Worm (Caenorhabditis elegans): ENCODE measurements around the gene ztf-13.

ztf-13 gene

DNA sequence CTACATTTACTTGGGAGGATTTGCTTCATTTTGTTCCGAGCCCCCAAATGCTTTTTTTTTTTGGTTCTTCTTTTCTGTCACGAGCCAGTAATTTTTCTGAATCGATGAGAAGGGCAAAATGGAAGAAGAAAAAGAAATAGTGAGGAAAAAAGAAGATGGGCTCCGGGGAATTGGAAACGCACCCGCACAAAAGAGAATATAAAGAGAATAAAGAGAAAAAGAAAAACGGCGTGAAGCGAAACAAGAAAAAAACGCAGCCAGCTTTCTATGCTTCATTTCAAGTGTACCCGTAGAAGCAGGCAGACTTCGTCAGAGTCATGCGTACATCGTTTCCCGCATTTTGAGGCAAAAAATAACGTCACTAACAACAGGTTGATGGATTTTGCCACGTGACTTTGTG is 9.1 kb upstream of the ztf-13 start:
- TF ChIP-seq attf-5 (GFP tag; optimal IDR thresholded peaks at IDR 0.05) (no peak), ZK185.1 (tag; optimal IDR thresholded peaks at IDR 0.05; ENCODE audit: poor library complexity, severe bottlenecking) (peak; percentile 37), Y95B8A.8 (GFP tag; IDR thresholded peaks at IDR 0.05) (no peak), gei-17 (GFP tag; optimal IDR thresholded peaks at IDR 0.05) (no peak), B0035.1 (tag; optimal IDR thresholded peaks at IDR 0.05) (no peak), ceh-91 (GFP tag; IDR thresholded peaks at IDR 0.05) (no peak), ama-1 (optimal IDR thresholded peaks at IDR 0.05) (no peak), ama-1 (GFP tag; optimal IDR thresholded peaks at IDR 0.05) (no peak), lin-35 (GFP tag; optimal IDR thresholded peaks at IDR 0.05) (peak in 1 of 3 experiments; percentile 47)

DNA sequence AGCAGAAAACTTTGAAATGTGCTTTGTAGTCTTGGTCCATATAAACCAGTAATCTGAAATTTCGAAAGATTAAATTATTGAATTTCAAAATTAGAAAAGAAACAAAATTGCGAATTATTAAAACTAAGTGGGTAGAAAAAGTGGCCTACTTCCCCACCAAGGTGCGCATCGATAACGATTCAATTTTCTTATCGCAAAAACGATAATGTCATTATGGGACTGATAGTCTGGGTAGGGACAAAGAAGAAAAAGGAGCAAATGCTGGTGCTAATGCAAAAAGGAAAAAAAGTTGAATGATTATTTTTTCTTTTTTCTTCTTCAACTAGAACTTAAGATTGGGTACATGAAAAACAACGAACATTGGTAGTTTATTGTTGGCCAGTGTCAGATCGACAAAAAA is 8.6 kb upstream of the ztf-13 start, which contains the start of gene gpcp-1:
Gene gpcp-1, minus strand, starts transcription at position 53 of the 400 bp plus-strand sequence.
- TF ChIP-seq ZK185.1 (tag; optimal IDR thresholded peaks at IDR 0.05; ENCODE audit: poor library complexity, severe bottlenecking) = no peak
- no peak for TF ChIP-seq gei-17 (GFP tag; optimal IDR thresholded peaks at IDR 0.05)
- no peak for TF ChIP-seq lag-1 (GFP tag; IDR thresholded peaks at IDR 0.05)
- 0 out of 2 replicates have a peak, but pooled peaks have one; percentile 22 for TF ChIP-seq dox-1 (GFP tag; IDR thresholded peaks at IDR 0.05)
- no peak for TF ChIP-seq nfyb-1 (GFP tag; IDR thresholded peaks at IDR 0.05)
- no peak for TF ChIP-seq hlh-26 (GFP tag; conservative IDR thresholded peaks at IDR 0.05)
- no peak for TF ChIP-seq attf-5 (GFP tag; optimal IDR thresholded peaks at IDR 0.05)
- no peak for TF ChIP-seq F23B12.7 (tag; optimal IDR thresholded peaks at IDR 0.05; ENCODE audit: insufficient read depth)
- no peak for TF ChIP-seq hrde-1 (tag; optimal IDR thresholded peaks at IDR 0.05; ENCODE audit: borderline replicate concordance)
- peak; percentile 66 for TF ChIP-seq nhr-80 (tag; optimal IDR thresholded peaks at IDR 0.05)
- TF ChIP-seq mcd-1 (GFP tag; IDR thresholded peaks at IDR 0.05) = no peak
- TF ChIP-seq ceh-100 (GFP tag; IDR thresholded peaks at IDR 0.05) = no peak
- TF ChIP-seq let-526 (GFP tag; IDR thresholded peaks at IDR 0.05) = no peak
- no peak for TF ChIP-seq ztf-28 (GFP tag; IDR thresholded peaks at IDR 0.05)
- TF ChIP-seq snpc-1.3 (tag; optimal IDR thresholded peaks at IDR 0.05; ENCODE audit: insufficient read depth) = no peak

DNA sequence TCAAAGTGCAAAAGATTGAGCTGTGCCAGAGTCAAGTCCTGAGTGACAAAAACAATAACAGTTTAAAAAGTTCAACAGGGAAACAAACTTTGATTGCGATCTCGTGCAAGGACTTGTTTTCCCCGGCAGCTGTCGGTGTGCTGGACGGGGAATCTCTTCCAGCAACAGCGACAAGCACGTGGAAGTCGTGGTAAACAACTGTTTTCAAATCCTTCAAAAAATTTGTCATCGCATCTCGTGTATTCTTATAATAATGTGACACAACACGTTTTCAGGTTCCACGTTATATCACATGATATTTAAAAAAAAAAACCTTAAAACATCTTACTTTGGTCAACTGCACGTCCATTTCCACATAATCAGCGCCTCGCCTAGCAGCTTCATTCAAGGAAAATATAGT is 6.6 kb upstream of the ztf-13 start:
- no peak for TF ChIP-seq Y67H2A.10 (GFP tag; conservative IDR thresholded peaks at IDR 0.05)
- no peak for TF ChIP-seq cebp-1 (GFP tag; IDR thresholded peaks at IDR 0.05)
- TF ChIP-seq cebp-1 (tag; optimal IDR thresholded peaks at IDR 0.05) = peak; percentile 47
- TF ChIP-seq atf-7 (tag; optimal IDR thresholded peaks at IDR 0.05) = no peak
- 0 out of 2 replicates have a peak, but pooled peaks have one; percentile 28 for TF ChIP-seq zfh-2 (GFP tag; conservative IDR thresholded peaks at IDR 0.05)
- 0 out of 2 replicates have a peak, but pooled peaks have one; percentile 18 for TF ChIP-seq hsf-1 (GFP tag; IDR thresholded peaks at IDR 0.05)

DNA sequence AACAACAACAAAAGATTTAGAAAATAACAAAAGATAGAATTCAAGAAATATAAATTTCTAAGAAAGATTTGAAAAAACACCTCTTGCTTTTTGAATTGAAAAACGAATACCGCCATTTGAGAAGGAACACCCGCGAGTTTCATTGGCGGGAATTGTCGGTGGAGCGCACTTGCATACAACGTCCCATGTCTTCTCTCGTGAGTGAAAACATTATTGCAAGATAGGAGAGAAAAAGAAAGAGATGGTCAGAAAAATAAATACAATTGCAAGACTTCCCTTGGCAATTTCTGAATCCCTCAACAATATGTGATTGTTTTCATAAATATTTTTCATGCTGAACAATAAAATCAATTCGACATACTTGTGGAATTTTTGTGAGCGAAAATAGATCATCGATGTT is 4.2 kb upstream of the ztf-13 start, which contains the start of gene K10B3.5:
Gene K10B3.5, minus strand, starts transcription at position 343 of the 400 bp plus-strand sequence.
- TF ChIP-seq B0035.1 (tag; optimal IDR thresholded peaks at IDR 0.05) (no peak), F23B12.7 (tag; optimal IDR thresholded peaks at IDR 0.05; ENCODE audit: insufficient read depth) (peak; percentile 78), K12H6.12 (tag; optimal IDR thresholded peaks at IDR 0.05) (peak; percentile 21), lin-35 (GFP tag; optimal IDR thresholded peaks at IDR 0.05) (peak in 2 of 3 experiments; percentile 6 to 50), sdz-38 (tag; optimal IDR thresholded peaks at IDR 0.05) (no peak), efl-1 (GFP tag; optimal IDR thresholded peaks at IDR 0.05) (peak; percentile 59), madf-3 (GFP tag; IDR thresholded peaks at IDR 0.05) (no peak), nhr-179 (tag; optimal IDR thresholded peaks at IDR 0.05) (no peak), snpc-4 (GFP tag; optimal IDR thresholded peaks at IDR 0.05) (no peak), snpc-4 (tag; optimal IDR thresholded peaks at IDR 0.05) (peak in 1 of 4 experiments; percentile 14), mxl-1 (tag; optimal IDR thresholded peaks at IDR 0.05) (no peak), ztf-18 (tag; optimal IDR thresholded peaks at IDR 0.05) (peak; percentile 28), let-526 (GFP tag; IDR thresholded peaks at IDR 0.05) (no peak), atf-7 (tag; optimal IDR thresholded peaks at IDR 0.05) (no peak), hmg-1.2 (GFP tag; IDR thresholded peaks at IDR 0.05) (peak; percentile 57; the same call in 1 of the 2 replicates), dox-1 (GFP tag; IDR thresholded peaks at IDR 0.05) (no peak), ztf-26 (tag; optimal IDR thresholded peaks at IDR 0.05) (peak; percentile 9), C06A6.2 (GFP tag; conservative IDR thresholded peaks at IDR 0.05) (no peak), F57C9.4 (tag; optimal IDR thresholded peaks at IDR 0.05) (no peak), D2030.7 (GFP tag; IDR thresholded peaks at IDR 0.05) (no peak), ceh-100 (GFP tag; IDR thresholded peaks at IDR 0.05) (no peak), mcd-1 (GFP tag; IDR thresholded peaks at IDR 0.05) (peak; percentile 93), nhr-80 (tag; optimal IDR thresholded peaks at IDR 0.05) (peak; percentile 46), bed-2 (GFP tag; IDR thresholded peaks at IDR 0.05) (no peak), madf-6 (GFP tag; IDR thresholded peaks at IDR 0.05) (peak; percentile 15; the same call in 1 of the 2 replicates), attf-5 (GFP tag; optimal IDR thresholded peaks at IDR 0.05) (peak; percentile 61)
